Fruit fly (Drosophila melanogaster): Measurements from ENCODE around the gene sn.
A peak's percentile ranks its signal among the peaks of the same experiment; 100 is the strongest.

The sn gene

dm6 chrX:7978027-7978426 is 14.2 kb downstream of the sn start (continued):
- no peak for TF ChIP-seq CG3065 (GFP tag; optimal IDR thresholded peaks at IDR 0.05)
- no peak for TF ChIP-seq CG11085 (GFP tag; IDR thresholded peaks at IDR 0.05)
- no peak for TF ChIP-seq zf30C (GFP tag; optimal IDR thresholded peaks at IDR 0.05)
- TF ChIP-seq CG2199 (GFP tag; IDR thresholded peaks at IDR 0.05): no peak
- TF ChIP-seq Atf6 (GFP tag; IDR thresholded peaks at IDR 0.05): no peak
- TF ChIP-seq CG2129 (GFP tag; IDR thresholded peaks at IDR 0.05; ENCODE audit: partially characterized antibody): no peak
- no peak for TF ChIP-seq btn (GFP tag; optimal IDR thresholded peaks at IDR 0.05)
- TF ChIP-seq CG30403 (GFP tag; optimal IDR thresholded peaks at IDR 0.05): peak; percentile 18
- TF ChIP-seq odd (GFP tag; optimal IDR thresholded peaks at IDR 0.05): no peak
- TF ChIP-seq CG17361 (GFP tag; IDR thresholded peaks at IDR 0.05): peak; percentile 57; the same call in 2 of the 3 replicates
- TF ChIP-seq CG14710 (tag; optimal IDR thresholded peaks at IDR 0.05): peak; percentile 35
- no peak for TF ChIP-seq CG1832 (GFP tag; optimal IDR thresholded peaks at IDR 0.05)
- no peak for TF ChIP-seq CG11456 (GFP tag; IDR thresholded peaks at IDR 0.05)
- no peak for TF ChIP-seq hbn (GFP tag; IDR thresholded peaks at IDR 0.05; ENCODE audit: partially characterized antibody)
- TF ChIP-seq D (optimal IDR thresholded peaks at IDR 0.05): no peak
- TF ChIP-seq D (GFP tag; optimal IDR thresholded peaks at IDR 0.05): peak; percentile 28
- TF ChIP-seq Hr3 (GFP tag; optimal IDR thresholded peaks at IDR 0.05): no peak
- no peak for TF ChIP-seq CG14965 (GFP tag; optimal IDR thresholded peaks at IDR 0.05; ENCODE audit: borderline replicate concordance)

dm6 chrX:7979202-7979601 is 15.4 kb downstream of the sn start:
- TF ChIP-seq Eip74EF (GFP tag; optimal IDR thresholded peaks at IDR 0.05) (no peak), ssp (GFP tag; IDR thresholded peaks at IDR 0.05) (no peak), CG17186 (GFP tag; optimal IDR thresholded peaks at IDR 0.05) (no peak), dimm (GFP tag; IDR thresholded peaks at IDR 0.05) (no peak), cad (GFP tag; optimal IDR thresholded peaks at IDR 0.05) (no peak), corto (GFP tag; optimal IDR thresholded peaks at IDR 0.05) (no peak)

dm6 chrX:7980786-7981185 is 17.0 kb downstream of the sn start:
- no peak for TF ChIP-seq CG3065 (GFP tag; optimal IDR thresholded peaks at IDR 0.05)
- no peak for TF ChIP-seq CG10274 (GFP tag; optimal IDR thresholded peaks at IDR 0.05)
- TF ChIP-seq crol (GFP tag; IDR thresholded peaks at IDR 0.05): no peak
- no peak for TF ChIP-seq CG12219 (GFP tag; optimal IDR thresholded peaks at IDR 0.05)
- no peak for TF ChIP-seq bbx (GFP tag; IDR thresholded peaks at IDR 0.05; ENCODE audit: partially characterized antibody)
- no peak for TF ChIP-seq maf-S (GFP tag; optimal IDR thresholded peaks at IDR 0.05)
- no peak for TF ChIP-seq chif (GFP tag; optimal IDR thresholded peaks at IDR 0.05)
- no peak for TF ChIP-seq knrl (GFP tag; IDR thresholded peaks at IDR 0.05; ENCODE audit: partially characterized antibody)
- no peak for TF ChIP-seq exex (tag; optimal IDR thresholded peaks at IDR 0.05)
- no peak for TF ChIP-seq Meics (GFP tag; optimal IDR thresholded peaks at IDR 0.05)
- no peak for TF ChIP-seq CG4707 (GFP tag; optimal IDR thresholded peaks at IDR 0.05)
- TF ChIP-seq unc-4 (GFP tag; IDR thresholded peaks at IDR 0.05; ENCODE audit: partially characterized antibody): no peak
- TF ChIP-seq Ets65A (GFP tag): peak; percentile 38
- TF ChIP-seq nom (GFP tag; optimal IDR thresholded peaks at IDR 0.05): peak; percentile 95
- TF ChIP-seq p53 (GFP tag; optimal IDR thresholded peaks at IDR 0.05): no peak
- TF ChIP-seq Nf-YB (GFP tag; optimal IDR thresholded peaks at IDR 0.05): no peak
- TF ChIP-seq CG3838 (GFP tag; optimal IDR thresholded peaks at IDR 0.05): no peak
- TF ChIP-seq bsh (GFP tag; optimal IDR thresholded peaks at IDR 0.05): peak in 1 of 2 experiments; percentile 39
- TF ChIP-seq Dip2 (GFP tag; IDR thresholded peaks at IDR 0.05): no peak
- TF ChIP-seq CG14710 (tag; optimal IDR thresholded peaks at IDR 0.05): no peak
- no peak for TF ChIP-seq oc (tag; optimal IDR thresholded peaks at IDR 0.05)
- TF ChIP-seq BtbVII (GFP tag; optimal IDR thresholded peaks at IDR 0.05): no peak
- TF ChIP-seq CG17359 (tag; optimal IDR thresholded peaks at IDR 0.05): no peak
- no peak for TF ChIP-seq CG2202 (tag; optimal IDR thresholded peaks at IDR 0.05)
- TF ChIP-seq klu (GFP tag; IDR thresholded peaks at IDR 0.05): no peak

Data from whole organism, embryonic.